Worm (Caenorhabditis elegans): ENCODE results near the gene M176.4.

ce11 chrII:9421969-9422368 lies 3.8 kb downstream of the M176.4 start, which contains the start of gene M176.11:
- TF ChIP-seq daf-12 (tag; optimal IDR thresholded peaks at IDR 0.05): no peak
- no peak for TF ChIP-seq pqm-1 (tag; optimal IDR thresholded peaks at IDR 0.05)
- no peak for TF ChIP-seq lin-39 (tag; optimal IDR thresholded peaks at IDR 0.05)
- TF ChIP-seq lin-15B (tag; optimal IDR thresholded peaks at IDR 0.05): no peak
- no peak for TF ChIP-seq pha-4 (tag; optimal IDR thresholded peaks at IDR 0.05)
- no peak for TF ChIP-seq nhr-43 (tag; optimal IDR thresholded peaks at IDR 0.05; ENCODE audit: poor library complexity, severe bottlenecking)
- TF ChIP-seq nhr-25 (tag; optimal IDR thresholded peaks at IDR 0.05): no peak
- TF ChIP-seq elt-1 (tag; optimal IDR thresholded peaks at IDR 0.05): no peak
- no peak for TF ChIP-seq nhr-12 (tag; optimal IDR thresholded peaks at IDR 0.05)
- no peak for TF ChIP-seq nhr-23 (tag; optimal IDR thresholded peaks at IDR 0.05)

All from whole organism, L3 larva.